Fruit fly (Drosophila melanogaster) whole organism, embryonic: ENCODE results near the gene Ctr1A.

Source experiments
- C15 ChIP-seq: fragments of 200-800 bp; sonication (Bioruptor generic); IDR thresholded peaks from 3 replicates; pipeline ENCODE4 v1.3.6; 2022; ENCODE audit warnings: missing biosample characterization, missing genetic modification characterization
- CG10209 ChIP-seq: fragments of 200-800 bp; sonication (Bioruptor generic); optimal IDR thresholded peaks from 3 replicates; lab custom pipeline; 2017; ENCODE audit warnings: missing biosample characterization, mild to moderate bottlenecking, missing genetic modification characterization, missing genetic modification reagents
- CG10565 ChIP-seq: fragments of 200-800 bp; sonication (Bioruptor generic); optimal IDR thresholded peaks from 3 replicates; lab custom pipeline; 2016; ENCODE audit warnings: missing biosample characterization, mild to moderate bottlenecking, missing genetic modification characterization
- CG11504 ChIP-seq: fragments of 200-800 bp; sonication (Bioruptor generic); optimal IDR thresholded peaks from 3 replicates; lab custom pipeline; 2019; ENCODE audit warnings: missing biosample characterization, mild to moderate bottlenecking, missing genetic modification characterization, moderate library complexity
- CG11696 ChIP-seq: fragments of 200-800 bp; sonication (Bioruptor generic); IDR thresholded peaks from 2 replicates; pipeline ENCODE4 v1.3.6; 2022; ENCODE audit warnings: missing biosample characterization, missing genetic modification characterization
- CG11723 ChIP-seq: fragments of 200-800 bp; sonication (Bioruptor generic); optimal IDR thresholded peaks from 2 replicates; lab custom pipeline; 2017; ENCODE audit warnings: missing biosample characterization, mild to moderate bottlenecking, missing genetic modification characterization
- CG1233 ChIP-seq: fragments of 200-800 bp; sonication (Bioruptor generic); optimal IDR thresholded peaks from 4 replicates; lab custom pipeline; 2018; ENCODE audit warnings: missing biosample characterization, mild to moderate bottlenecking, missing genetic modification characterization
- CG17829 ChIP-seq: fragments of 200-800 bp; optimal IDR thresholded peaks from 2 replicates; lab custom pipeline; 2019; ENCODE audit warnings: missing biosample characterization, mild to moderate bottlenecking, missing genetic modification characterization, moderate library complexity
- CG2129 ChIP-seq: fragments of 200-800 bp; sonication (Bioruptor generic); IDR thresholded peaks from 2 replicates; pipeline ENCODE4 v1.3.6; 2022; ENCODE audit warnings: missing biosample characterization, missing genetic modification characterization; ENCODE audit not compliant: partially characterized antibody
- CG32532 ChIP-seq: fragments of 200-800 bp; sonication (Bioruptor generic); IDR thresholded peaks from 2 replicates; pipeline ENCODE4 v1.3.6; 2022; ENCODE audit warnings: missing biosample characterization, missing genetic modification characterization
- CG32767 ChIP-seq: fragments of 200-800 bp; sonication (Bioruptor generic); IDR thresholded peaks from 2 replicates; pipeline ENCODE4 v1.3.6; 2022; ENCODE audit warnings: missing biosample characterization, missing genetic modification characterization
- CG42726 ChIP-seq: fragments of 200-800 bp; sonication (Bioruptor generic); IDR thresholded peaks from 2 replicates; pipeline ENCODE4 v1.3.6; 2022; ENCODE audit warnings: missing biosample characterization, missing genetic modification characterization; ENCODE audit not compliant: partially characterized antibody
- CG4360 ChIP-seq: fragments of 200-800 bp; sonication (Bioruptor generic); IDR thresholded peaks from 2 replicates; pipeline ENCODE4 v1.3.6; 2022; ENCODE audit warnings: missing biosample characterization, missing genetic modification characterization
- CG4617 ChIP-seq: fragments of 200-800 bp; sonication (Bioruptor generic); optimal IDR thresholded peaks from 3 replicates; lab custom pipeline; 2016; ENCODE audit warnings: missing biosample characterization, missing genetic modification characterization, borderline replicate concordance
- CG5953 ChIP-seq: fragments of 200-800 bp; sonication (Bioruptor generic); IDR thresholded peaks from 2 replicates; pipeline ENCODE4 v1.3.6; 2022; ENCODE audit warnings: missing biosample characterization, missing genetic modification characterization
- CG6175 ChIP-seq: fragments of 200-800 bp; sonication (Bioruptor generic); IDR thresholded peaks from 3 replicates; pipeline ENCODE4 v1.3.6; 2022; ENCODE audit warnings: missing biosample characterization, missing genetic modification characterization
- CG6813 ChIP-seq: fragments of 200-800 bp; sonication (Bioruptor generic); optimal IDR thresholded peaks from 2 replicates; lab custom pipeline; 2017; ENCODE audit warnings: missing biosample characterization, missing genetic modification characterization, mild to moderate bottlenecking, moderate library complexity, missing genetic modification reagents
- CG7745 ChIP-seq: fragments of 200-800 bp; sonication (Bioruptor generic); optimal IDR thresholded peaks from 2 replicates; lab custom pipeline; 2018; ENCODE audit warnings: missing biosample characterization, mild to moderate bottlenecking, missing genetic modification characterization, moderate library complexity
- CG8281 ChIP-seq: fragments of 200-800 bp; sonication (Bioruptor generic); optimal IDR thresholded peaks from 2 replicates; lab custom pipeline; 2018; ENCODE audit warnings: missing biosample characterization, mild to moderate bottlenecking, missing genetic modification characterization, moderate library complexity
- CG8359 ChIP-seq: fragments of 200-800 bp; sonication (Bioruptor generic); optimal IDR thresholded peaks from 2 replicates; lab custom pipeline; 2017; ENCODE audit warnings: missing biosample characterization, mild to moderate bottlenecking, missing genetic modification characterization, borderline replicate concordance
- CG9609 ChIP-seq: fragments of 200-800 bp; sonication (Bioruptor generic); optimal IDR thresholded peaks from 3 replicates; lab custom pipeline; 2016; ENCODE audit warnings: missing biosample characterization, missing genetic modification characterization
- CG9797 ChIP-seq: fragments of 200-800 bp; sonication (Bioruptor generic); optimal IDR thresholded peaks from 3 replicates; lab custom pipeline; 2018; ENCODE audit warnings: missing biosample characterization, mild to moderate bottlenecking, missing genetic modification characterization
- CkIIα-i1 ChIP-seq: fragments of 200-800 bp; sonication (Bioruptor generic); IDR thresholded peaks from 2 replicates; pipeline ENCODE4 v1.3.6; 2022; ENCODE audit warnings: missing biosample characterization, missing genetic modification characterization
- D19A ChIP-seq: fragments of 200-800 bp; optimal IDR thresholded peaks from 3 replicates; lab custom pipeline; 2019; ENCODE audit warnings: missing biosample characterization, mild to moderate bottlenecking, missing genetic modification characterization, moderate library complexity
- Dref ChIP-seq: fragments of 200-800 bp; sonication (Bioruptor generic); IDR thresholded peaks from 2 replicates; pipeline ENCODE4 v1.3.6; 2022; ENCODE audit warnings: missing biosample characterization, missing genetic modification characterization
- Eip74EF ChIP-seq, 2 experiments: fragments of 200-800 bp in 1 of 2; fragments of >200 bp in 1 of 2; sonication (Bioruptor generic) in 1 of 2; optimal IDR thresholded peaks; 2 replicates each; lab custom pipeline; 2017 to 2019; ENCODE audit warnings: missing biosample characterization in 2 of 2, missing genetic modification characterization in 2 of 2, mild to moderate bottlenecking in 1 of 2, moderate library complexity in 1 of 2
- HmgZ ChIP-seq: fragments of 200-800 bp; sonication (Bioruptor generic); optimal IDR thresholded peaks from 2 replicates; lab custom pipeline; 2018; ENCODE audit warnings: missing biosample characterization, mild to moderate bottlenecking, missing genetic modification characterization
- Myb ChIP-seq: fragments of 200-800 bp; sonication (Bioruptor generic); optimal IDR thresholded peaks from 2 replicates; lab custom pipeline; 2016; ENCODE audit warnings: missing biosample characterization, missing genetic modification characterization
- NFAT ChIP-seq: fragments of 200-800 bp; sonication (Bioruptor generic); IDR thresholded peaks from 2 replicates; pipeline ENCODE4 v1.3.6; 2022; ENCODE audit warnings: missing biosample characterization, missing genetic modification characterization
- Opbp ChIP-seq: fragments of 200-800 bp; sonication (Bioruptor generic); IDR thresholded peaks from 3 replicates; pipeline ENCODE4 v1.3.6; 2022; ENCODE audit warnings: missing biosample characterization, missing genetic modification characterization; ENCODE audit not compliant: partially characterized antibody
- Ptx1 ChIP-seq: fragments of 200-800 bp; sonication (Bioruptor generic); IDR thresholded peaks from 2 replicates; pipeline ENCODE4 v1.3.6; 2022; ENCODE audit warnings: missing biosample characterization, missing genetic modification characterization
- ab ChIP-seq: fragments of 200-800 bp; sonication (Bioruptor generic); optimal IDR thresholded peaks from 2 replicates; lab custom pipeline; 2016; ENCODE audit warnings: missing biosample characterization, missing genetic modification characterization
- bigmax ChIP-seq: fragments of 200-800 bp; sonication (Bioruptor generic); optimal IDR thresholded peaks from 2 replicates; lab custom pipeline; 2018; ENCODE audit warnings: missing biosample characterization, mild to moderate bottlenecking, missing genetic modification characterization
- btn ChIP-seq: fragments of 200-800 bp; sonication (Bioruptor generic); optimal IDR thresholded peaks from 2 replicates; lab custom pipeline; 2016; ENCODE audit warnings: missing biosample characterization, missing genetic modification characterization
- cad ChIP-seq: fragments of >200 bp; optimal IDR thresholded peaks from 2 replicates; lab custom pipeline; 2017; ENCODE audit warnings: missing biosample characterization, missing genetic modification characterization
- cwo ChIP-seq: fragments of 200-800 bp; sonication (Bioruptor generic); optimal IDR thresholded peaks from 3 replicates; lab custom pipeline; 2017; ENCODE audit warnings: missing biosample characterization, missing genetic modification characterization, mild to moderate bottlenecking, moderate library complexity, missing genetic modification reagents
- ewg ChIP-seq: fragments of 200-800 bp; sonication (Bioruptor generic); optimal IDR thresholded peaks from 3 replicates; lab custom pipeline; 2017; ENCODE audit warnings: mild to moderate bottlenecking, missing biosample characterization, missing genetic modification reagents, missing genetic modification characterization
- gcm ChIP-seq: fragments of 200-800 bp; sonication (Bioruptor generic); optimal IDR thresholded peaks from 2 replicates; lab custom pipeline; 2019; ENCODE audit warnings: missing biosample characterization, mild to moderate bottlenecking, missing genetic modification characterization, moderate library complexity
- lilli ChIP-seq: fragments of 200-800 bp; sonication (Bioruptor generic); optimal IDR thresholded peaks from 3 replicates; lab custom pipeline; 2016; ENCODE audit warnings: missing biosample characterization, missing genetic modification characterization
- nerfin-2 ChIP-seq: fragments of 200-800 bp; sonication (Bioruptor generic); IDR thresholded peaks from 2 replicates; pipeline ENCODE4 v1.3.6; 2022; ENCODE audit warnings: missing biosample characterization, missing genetic modification characterization; ENCODE audit not compliant: partially characterized antibody
- otp ChIP-seq: fragments of 200-800 bp; sonication (Bioruptor generic); IDR thresholded peaks from 3 replicates; pipeline ENCODE4, ENCODE4 v1.3.6; 2022; ENCODE audit warnings: missing biosample characterization, missing genetic modification characterization
- rib ChIP-seq: fragments of 200-800 bp; sonication (Bioruptor generic); IDR thresholded peaks from 2 replicates; pipeline ENCODE4 v1.3.6; 2022; ENCODE audit warnings: missing biosample characterization, missing genetic modification characterization
- ro ChIP-seq: fragments of 200-800 bp; sonication (Bioruptor generic); IDR thresholded peaks from 2 replicates; pipeline ENCODE4 v1.3.6; 2022; ENCODE audit warnings: missing biosample characterization, missing genetic modification characterization
- row ChIP-seq: fragments of 200-800 bp; sonication (Bioruptor generic); IDR thresholded peaks from 3 replicates; pipeline ENCODE4 v1.3.6; 2022; ENCODE audit warnings: missing biosample characterization, missing genetic modification characterization
- scrt ChIP-seq: fragments of 200-800 bp; sonication (Bioruptor generic); optimal IDR thresholded peaks from 2 replicates; lab custom pipeline; 2018; ENCODE audit warnings: missing biosample characterization, mild to moderate bottlenecking, missing genetic modification characterization, moderate library complexity
- sug ChIP-seq: fragments of 200-800 bp; optimal IDR thresholded peaks from 2 replicates; lab custom pipeline; 2019; ENCODE audit warnings: missing biosample characterization, mild to moderate bottlenecking, missing genetic modification characterization, moderate library complexity
- tio ChIP-seq: fragments of 200-800 bp; sonication (Bioruptor generic); optimal IDR thresholded peaks from 2 replicates; lab custom pipeline; 2017; ENCODE audit warnings: missing biosample characterization, missing genetic modification characterization, inconsistent platforms
- yki ChIP-seq: fragments of >200 bp; optimal IDR thresholded peaks from 3 replicates; lab custom pipeline; 2018
- zen2 ChIP-seq: fragments of 200-800 bp; sonication (Bioruptor generic); IDR thresholded peaks from 3 replicates; pipeline ENCODE4 v1.3.6; 2022; ENCODE audit warnings: missing biosample characterization, missing genetic modification characterization; ENCODE audit not compliant: partially characterized antibody

The Ctr1A gene

DNA sequence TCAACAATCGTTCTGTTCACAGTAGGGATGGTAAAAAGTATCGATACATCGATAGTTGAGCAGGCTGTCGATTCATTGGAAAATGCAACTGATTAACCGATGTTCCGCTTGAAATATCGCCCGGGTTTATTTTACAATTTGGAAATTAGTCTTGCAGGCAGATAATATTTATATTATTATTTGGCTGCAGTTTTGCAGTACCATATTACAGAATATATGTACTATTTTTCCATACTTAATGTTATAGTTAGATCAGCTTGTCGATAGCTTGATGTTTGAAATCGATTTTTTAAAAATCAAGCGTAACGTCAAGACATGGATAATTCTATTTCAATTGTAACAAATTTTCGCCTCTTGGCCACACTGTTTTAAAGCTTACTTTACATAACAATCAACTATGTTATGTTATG is 33.5 kb downstream of the Ctr1A start, which contains the start of gene CG14442 (continued):
- TF ChIP-seq row (peak; percentile 78), Opbp (GFP tag; lab: Robert Waterston, UW) (peak; percentile 88; the same call in 2 of the 3 replicates), cwo (no peak), CG2129 (GFP tag; lab: Robert Waterston, UW) (peak; percentile 87), bigmax (GFP tag; lab: Kevin White, UChicago) (no peak), CG17829 (peak; percentile 50), nerfin-2 (GFP tag; lab: Robert Waterston, UW) (peak; percentile 95), NFAT (GFP tag; lab: Robert Waterston, UW) (peak; percentile 22; the same call in 1 of the 2 replicates), HmgZ (no peak), ro (GFP tag; lab: Robert Waterston, UW) (no peak), CkIIα-i1 (GFP tag; lab: Robert Waterston, UW) (no peak), zen2 (peak; percentile 91), CG9797 (GFP tag; lab: Kevin White, UChicago) (peak; percentile 40), CG11504 (tag; lab: Kevin White, UChicago) (peak; percentile 37)

DNA sequence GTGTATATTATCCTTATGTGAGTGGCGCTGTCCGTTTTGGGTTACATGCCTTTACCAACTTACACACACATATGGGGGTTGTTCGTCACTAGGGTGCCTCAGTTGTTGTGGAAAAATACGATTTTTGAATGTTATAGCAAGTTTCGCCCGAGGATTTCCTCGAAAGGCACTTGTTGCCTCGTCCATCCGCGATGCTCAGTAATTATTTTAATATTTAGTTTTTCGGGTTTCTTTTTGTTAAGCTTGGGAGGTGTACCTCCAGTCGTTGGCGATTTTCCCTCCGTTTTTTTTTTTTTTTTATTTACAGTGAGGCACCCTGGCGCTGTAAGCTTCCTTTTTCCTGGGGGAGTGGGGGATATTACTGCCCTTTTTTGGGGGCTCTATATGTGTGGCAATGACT is 35.0 kb downstream of the Ctr1A start:
- peak; percentile 64 for TF ChIP-seq cwo
- peak; percentile 9 for TF ChIP-seq CG8281 (tag; lab: Kevin White, UChicago)
- no peak for TF ChIP-seq CG42726 (GFP tag; lab: Robert Waterston, UW)
- peak; percentile 65; the same call in 1 of the 3 replicates for TF ChIP-seq otp
- no peak for TF ChIP-seq CG6175 (GFP tag; lab: Robert Waterston, UW)
- peak; percentile 78 for TF ChIP-seq lilli (GFP tag; lab: Kevin White, UChicago)
- peak; percentile 52 for TF ChIP-seq D19A (tag; lab: Kevin White, UChicago)
- peak; percentile 72; the same call in 1 of the 2 replicates for TF ChIP-seq CG32532
- TF ChIP-seq Myb (GFP tag; lab: Kevin White, UChicago): peak; percentile 45
- peak; percentile 79 for TF ChIP-seq scrt (GFP tag; lab: Kevin White, UChicago)
- peak; percentile 71 for TF ChIP-seq Ptx1 (GFP tag; lab: Robert Waterston, UW)
- no peak for TF ChIP-seq Dref (GFP tag; lab: Robert Waterston, UW)
- 0 out of 2 replicates have a peak, but pooled peaks have one; percentile 18 for TF ChIP-seq CG32767 (GFP tag; lab: Robert Waterston, UW)
- TF ChIP-seq C15 (GFP tag; lab: Robert Waterston, UW): no peak
- TF ChIP-seq tio (GFP tag; lab: Kevin White, UChicago): no peak
- peak; percentile 65 for TF ChIP-seq CG11723
- TF ChIP-seq CG6813 (GFP tag; lab: Kevin White, UChicago): peak; percentile 71
- TF ChIP-seq Eip74EF (GFP tag; optimal IDR thresholded peaks at IDR 0.05; lab: Kevin White, UChicago): peak in 1 of 2 experiments; percentile 58
- peak; percentile 53 for TF ChIP-seq CG10209 (GFP tag; lab: Kevin White, UChicago)
- TF ChIP-seq CG4360: no peak
- 0 out of 2 replicates have a peak, but pooled peaks have one; percentile 38 for TF ChIP-seq rib
- TF ChIP-seq CG10565 (GFP tag; lab: Kevin White, UChicago): no peak
- peak; percentile 42; the same call in 1 of the 2 replicates for TF ChIP-seq CG5953
- peak; percentile 22 for TF ChIP-seq CG9609 (GFP tag; lab: Kevin White, UChicago)
- TF ChIP-seq ewg: peak; percentile 50
- peak; percentile 45 for TF ChIP-seq CG1233 (GFP tag; lab: Kevin White, UChicago)
- no peak for TF ChIP-seq Opbp (GFP tag; lab: Robert Waterston, UW)
- no peak for TF ChIP-seq CG4617 (GFP tag; lab: Kevin White, UChicago)
- no peak for TF ChIP-seq yki (lab: Kevin White, UChicago)
- peak; percentile 75 for TF ChIP-seq sug (tag; lab: Kevin White, UChicago)
- no peak for TF ChIP-seq CG8359
- TF ChIP-seq cad (GFP tag; lab: Kevin White, UChicago): no peak
- no peak for TF ChIP-seq CG11696
- TF ChIP-seq CG7745: no peak
- TF ChIP-seq gcm (GFP tag; lab: Kevin White, UChicago): peak; percentile 58
- TF ChIP-seq btn (GFP tag; lab: Kevin White, UChicago): no peak
- TF ChIP-seq ab: no peak
